Worm (Caenorhabditis elegans) whole organism, L2 larva: ENCODE measurements around the gene frpr-11.

Experiments
- ZK546.5 ChIP-seq: sonication (generic microtip); optimal IDR thresholded peaks from 2 replicates; lab custom pipeline; 2017; ENCODE audit warnings: missing biosample characterization, missing genetic modification characterization
- alr-1 ChIP-seq: fragments of 150-350 bp; optimal IDR thresholded peaks from 2 replicates; lab custom pipeline; 2014; ENCODE audit warnings: missing biosample characterization, missing genetic modification characterization
- ceh-82 ChIP-seq: fragments of 150-350 bp; optimal IDR thresholded peaks from 2 replicates; lab custom pipeline; 2014; ENCODE audit warnings: missing biosample characterization, missing genetic modification characterization
- egl-27 ChIP-seq: sonication (generic microtip); optimal IDR thresholded peaks from 3 replicates; lab custom pipeline; 2017; ENCODE audit warnings: missing biosample characterization, missing genetic modification reagents, missing genetic modification characterization
- elt-3 ChIP-seq: sonication (generic microtip); optimal IDR thresholded peaks from 2 replicates; lab custom pipeline; 2017; ENCODE audit warnings: missing biosample characterization, missing genetic modification characterization
- fos-1 ChIP-seq: fragments of 150-350 bp; optimal IDR thresholded peaks from 2 replicates; lab custom pipeline; 2014; ENCODE audit warnings: missing biosample characterization, missing genetic modification characterization
- gmeb-1 ChIP-seq: fragments of 150-350 bp; optimal IDR thresholded peaks from 2 replicates; lab custom pipeline; 2014; ENCODE audit warnings: missing biosample characterization, missing genetic modification characterization
- lin-13 ChIP-seq: fragments of 150-350 bp; optimal IDR thresholded peaks from 2 replicates; lab custom pipeline; 2014; ENCODE audit warnings: missing biosample characterization, missing genetic modification reagents, missing genetic modification characterization
- lin-39 ChIP-seq: fragments of 150-350 bp; optimal IDR thresholded peaks from 2 replicates; lab custom pipeline; 2014; ENCODE audit warnings: missing biosample characterization, missing genetic modification reagents, missing genetic modification characterization
- mdl-1 ChIP-seq, 2 experiments: fragments of 150-350 bp in 1 of 2; sonication (generic microtip) in 1 of 2; optimal IDR thresholded peaks; 2 replicates each; lab custom pipeline; 2017; ENCODE audit warnings: missing biosample characterization in 2 of 2, missing genetic modification characterization in 2 of 2
- nhr-11 ChIP-seq: fragments of 150-350 bp; optimal IDR thresholded peaks from 2 replicates; lab custom pipeline; 2014; ENCODE audit warnings: missing biosample characterization, missing genetic modification characterization
- nhr-6 ChIP-seq: fragments of 150-350 bp; optimal IDR thresholded peaks from 2 replicates; lab custom pipeline; 2014; ENCODE audit warnings: missing biosample characterization, missing genetic modification characterization
- unc-62 ChIP-seq: fragments of 150-350 bp; optimal IDR thresholded peaks from 2 replicates; lab custom pipeline; 2014; ENCODE audit warnings: missing biosample characterization, missing genetic modification reagents, missing genetic modification characterization
- ztf-4 ChIP-seq: fragments of 150-350 bp; optimal IDR thresholded peaks from 2 replicates; lab custom pipeline; 2014; ENCODE audit warnings: missing biosample characterization, missing genetic modification characterization

- TF ChIP-seq nhr-6 (tag; lab: Kevin White, UChicago) (peak; percentile 34), mdl-1 (tag; optimal IDR thresholded peaks at IDR 0.05; lab: Kevin White, UChicago) (no peak), unc-62 (GFP tag; lab: Kevin White, UChicago) (no peak), lin-13 (GFP tag; lab: Kevin White, UChicago) (no peak), ztf-4 (tag; lab: Kevin White, UChicago) (no peak), fos-1 (tag; lab: Kevin White, UChicago) (peak; percentile 62), egl-27 (tag; lab: Kevin White, UChicago) (no peak), ceh-82 (no peak), ZK546.5 (no peak), lin-39 (no peak), nhr-11 (tag; lab: Kevin White, UChicago) (no peak), alr-1 (tag; lab: Kevin White, UChicago) (no peak), elt-3 (no peak), gmeb-1 (tag; lab: Kevin White, UChicago) (no peak)
These were observed 29.9 kb downstream of the frpr-11 start for ce11 chrV:8936791-8937475.
